Worm (Caenorhabditis elegans) whole organism, midembryonic: ENCODE data around the gene pudl-2.
"Not testable (repeated sequence)": the region's sequence is repeated elsewhere in the genome, so short reads cannot be mapped to it uniquely, and the experiment has no call there.

Experiments
- T22C8.4 ChIP-seq: fragments of 200-800 bp; sonication (Bioruptor generic); IDR thresholded peaks from 2 replicates; pipeline ENCODE4 v1.3.6; 2022; ENCODE audit warnings: missing genetic modification characterization, missing compliant biosample characterization
- cog-1 ChIP-seq: sonication (generic microtip); optimal IDR thresholded peaks from 2 replicates; lab custom pipeline; 2016; ENCODE audit warnings: missing genetic modification characterization, missing compliant biosample characterization
- flt-1 ChIP-seq: fragments of 200-800 bp; sonication (Bioruptor generic); IDR thresholded peaks from 2 replicates; pipeline ENCODE4 v1.3.6; 2022; ENCODE audit warnings: missing genetic modification characterization, missing compliant biosample characterization
- klf-2 ChIP-seq: fragments of 200-800 bp; sonication (Bioruptor generic); conservative IDR thresholded peaks from 2 replicates; pipeline ENCODE4 v1.3.6; 2022; ENCODE audit warnings: missing genetic modification reagents, missing genetic modification characterization, missing compliant biosample characterization
- med-1 ChIP-seq: sonication (generic microtip); optimal IDR thresholded peaks from 2 replicates; lab custom pipeline; 2017; ENCODE audit warnings: missing genetic modification characterization, mild to moderate bottlenecking, missing compliant biosample characterization, antibody characterized with exemption, missing genetic modification reagents; ENCODE audit not compliant: insufficient read depth
- ref-1 ChIP-seq: fragments of 200-800 bp; sonication (Bioruptor generic); conservative IDR thresholded peaks from 2 replicates; pipeline ENCODE4 v1.3.6; 2022; ENCODE audit warnings: missing genetic modification reagents, missing genetic modification characterization, missing compliant biosample characterization
- tab-1 ChIP-seq: fragments of 200-800 bp; sonication (Bioruptor generic); IDR thresholded peaks from 2 replicates; pipeline ENCODE4 v1.3.6; 2022; ENCODE audit warnings: missing genetic modification characterization, missing compliant biosample characterization
- ztf-23 ChIP-seq: fragments of 200-800 bp; sonication (Bioruptor generic); IDR thresholded peaks from 2 replicates; pipeline ENCODE4 v1.3.6; 2022; ENCODE audit warnings: missing genetic modification reagents, missing genetic modification characterization, missing compliant biosample characterization
- ztf-29 ChIP-seq: fragments of 200-800 bp; sonication (Bioruptor generic); IDR thresholded peaks from 2 replicates; pipeline ENCODE4 v1.3.6; 2022; ENCODE audit warnings: missing genetic modification reagents, missing genetic modification characterization, missing compliant biosample characterization

Gene pudl-2

ce11 chrIV:2834516-2834915 lies at the start of gene pudl-2:
pudl-2 (plus strand) TSS chrIV:2834816.
- no peak for TF ChIP-seq med-1
- TF ChIP-seq ztf-23 (GFP tag; lab: Robert Waterston, UW), result no peak
- no peak for TF ChIP-seq T22C8.4 (GFP tag; lab: Robert Waterston, UW)
- no peak for TF ChIP-seq cog-1 (tag; lab: Kevin White, UChicago)
- no peak for TF ChIP-seq klf-2 (GFP tag; lab: Robert Waterston, UW)
- TF ChIP-seq ref-1 (GFP tag; lab: Robert Waterston, UW), result no peak
- TF ChIP-seq flt-1 (GFP tag; lab: Robert Waterston, UW), result no peak
- no peak for TF ChIP-seq ztf-29 (GFP tag; lab: Robert Waterston, UW)
- TF ChIP-seq tab-1 (GFP tag; lab: Robert Waterston, UW), result no peak

DNA sequence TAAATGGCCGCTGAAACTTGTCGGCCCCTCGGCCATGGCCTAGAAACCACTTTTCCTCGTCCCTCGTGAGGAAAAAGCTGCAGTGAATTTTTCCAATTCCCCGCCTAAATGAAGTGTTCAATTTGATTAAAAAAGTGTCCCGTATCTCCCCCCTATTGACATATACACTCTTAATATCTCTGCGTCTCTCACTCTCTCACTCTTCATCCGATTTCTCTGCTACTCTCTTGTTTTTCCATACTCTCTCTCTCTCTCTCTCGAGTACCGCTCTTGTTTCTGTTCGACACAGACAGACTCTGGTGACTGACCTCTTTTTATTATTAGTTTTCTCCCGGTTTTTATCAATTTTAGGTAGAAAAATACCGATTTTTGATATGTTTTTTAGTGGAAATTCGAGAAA lies 49.6 kb upstream of the pudl-2 start:
- no peak for TF ChIP-seq ztf-23 (GFP tag; lab: Robert Waterston, UW)
- no peak for TF ChIP-seq klf-2 (GFP tag; lab: Robert Waterston, UW)
- TF ChIP-seq ref-1 (GFP tag; lab: Robert Waterston, UW), result no peak
- no peak for TF ChIP-seq med-1
- no peak for TF ChIP-seq cog-1 (tag; lab: Kevin White, UChicago)
- TF ChIP-seq flt-1 (GFP tag; lab: Robert Waterston, UW), result no peak
- no peak for TF ChIP-seq ztf-29 (GFP tag; lab: Robert Waterston, UW)
- no peak for TF ChIP-seq T22C8.4 (GFP tag; lab: Robert Waterston, UW)
- TF ChIP-seq tab-1 (GFP tag; lab: Robert Waterston, UW), result no peak

ce11 chrIV:2788389-2788788 lies 46.2 kb upstream of the pudl-2 start, which contains the start of gene atln-1:
atln-1 (plus strand) TSS chrIV:2788689.
- not testable (repeated sequence) for TF ChIP-seq cog-1 (tag; lab: Kevin White, UChicago); ztf-23 (GFP tag; lab: Robert Waterston, UW); klf-2 (GFP tag; lab: Robert Waterston, UW)

DNA sequence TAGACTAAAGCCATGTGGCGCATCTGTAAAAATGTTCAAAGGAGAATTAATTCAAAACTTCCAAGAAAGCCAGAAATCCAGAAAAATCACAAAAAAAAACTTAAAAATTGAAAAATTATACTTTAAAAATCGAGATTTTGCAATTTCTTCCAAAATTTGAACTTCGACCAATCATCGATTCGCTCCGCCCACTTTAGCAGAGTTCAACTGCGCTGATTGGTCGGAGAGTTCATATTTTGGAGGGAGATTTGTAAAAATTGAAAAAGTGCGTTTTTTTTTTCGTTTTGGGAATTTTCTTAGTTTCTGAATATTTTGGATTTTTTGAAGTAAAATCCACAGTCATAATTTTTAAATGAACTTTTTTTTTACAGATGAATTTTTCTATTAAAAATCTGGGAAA lies 40.7 kb upstream of the pudl-2 start:
- TF ChIP-seq ztf-29 (GFP tag; lab: Robert Waterston, UW) (no peak), cog-1 (tag; lab: Kevin White, UChicago) (no peak), tab-1 (GFP tag; lab: Robert Waterston, UW) (no peak), flt-1 (GFP tag; lab: Robert Waterston, UW) (no peak), klf-2 (GFP tag; lab: Robert Waterston, UW) (no peak), med-1 (no peak), T22C8.4 (GFP tag; lab: Robert Waterston, UW) (no peak), ztf-23 (GFP tag; lab: Robert Waterston, UW) (no peak)

DNA sequence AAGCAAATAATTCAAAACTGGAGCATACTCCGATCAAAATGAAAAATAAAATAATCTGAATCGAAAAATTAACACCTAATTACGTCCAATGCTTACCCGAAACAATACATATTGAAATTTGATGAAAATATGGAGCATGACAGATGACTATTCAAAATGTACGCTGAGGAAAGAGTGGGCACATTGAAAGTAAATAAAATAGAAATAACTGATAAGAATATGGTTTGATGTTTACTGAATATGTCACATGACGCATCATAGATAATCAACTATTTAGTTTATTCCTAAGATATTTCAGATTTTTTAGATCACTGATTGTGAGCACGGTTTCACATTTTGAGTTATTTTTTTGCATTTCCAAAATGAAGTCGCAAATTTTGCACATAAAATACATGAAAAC lies 36.3 kb upstream of the pudl-2 start, which contains the start of gene Y54G2A.52:
Y54G2A.52 (minus strand) TSS at position 348 of the 400 bp plus-strand sequence.
- TF ChIP-seq ztf-23 (GFP tag; lab: Robert Waterston, UW) (no peak), klf-2 (GFP tag; lab: Robert Waterston, UW) (no peak), ztf-29 (GFP tag; lab: Robert Waterston, UW) (no peak), ref-1 (GFP tag; lab: Robert Waterston, UW) (no peak), flt-1 (GFP tag; lab: Robert Waterston, UW) (no peak), cog-1 (tag; lab: Kevin White, UChicago) (no peak), tab-1 (GFP tag; lab: Robert Waterston, UW) (no peak), med-1 (no peak), T22C8.4 (GFP tag; lab: Robert Waterston, UW) (no peak)

DNA sequence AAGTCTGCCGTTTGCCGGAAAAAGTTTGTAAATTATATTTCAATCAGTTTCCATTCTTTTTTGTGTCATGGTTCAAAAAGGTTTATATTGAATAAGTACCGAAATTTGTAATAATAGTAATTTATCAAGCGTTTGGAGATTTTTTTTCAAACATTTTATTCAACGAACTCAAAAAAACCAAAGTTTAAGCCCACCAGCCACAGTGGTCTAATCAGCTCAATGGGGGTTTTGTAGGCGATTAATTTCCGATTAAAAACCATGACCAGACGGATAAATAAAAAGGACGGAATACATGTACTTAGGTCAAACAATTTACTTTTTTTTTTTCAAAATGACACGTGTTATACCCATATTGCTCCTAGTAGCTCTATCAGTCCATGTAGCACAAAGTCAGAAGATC lies 35.2 kb upstream of the pudl-2 start, which contains the start of gene Y54G2A.10:
Y54G2A.10 (plus strand) TSS at position 301 of the 400 bp plus-strand sequence.
- TF ChIP-seq ztf-23 (GFP tag; lab: Robert Waterston, UW) (no peak), flt-1 (GFP tag; lab: Robert Waterston, UW) (no peak), tab-1 (GFP tag; lab: Robert Waterston, UW) (no peak)

ce11 chrIV:2799890-2800289 lies 34.7 kb upstream of the pudl-2 start:
- TF ChIP-seq klf-2 (GFP tag; lab: Robert Waterston, UW), result no peak
- TF ChIP-seq ztf-29 (GFP tag; lab: Robert Waterston, UW), result no peak
- no peak for TF ChIP-seq tab-1 (GFP tag; lab: Robert Waterston, UW)
- no peak for TF ChIP-seq flt-1 (GFP tag; lab: Robert Waterston, UW)
- no peak for TF ChIP-seq cog-1 (tag; lab: Kevin White, UChicago)
- TF ChIP-seq ztf-23 (GFP tag; lab: Robert Waterston, UW), result no peak

- TF ChIP-seq ztf-23 (GFP tag; lab: Robert Waterston, UW) (peak; percentile 69; the same call in 1 of the 2 replicates), ztf-29 (GFP tag; lab: Robert Waterston, UW) (peak; percentile 55; the same call in 1 of the 2 replicates), tab-1 (GFP tag; lab: Robert Waterston, UW) (peak; percentile 69; the same call in 1 of the 2 replicates), T22C8.4 (GFP tag; lab: Robert Waterston, UW) (no peak), klf-2 (GFP tag; lab: Robert Waterston, UW) (no peak)
Observed at ce11 chrIV:2801004-2801403, 33.6 kb upstream of the pudl-2 start.

DNA sequence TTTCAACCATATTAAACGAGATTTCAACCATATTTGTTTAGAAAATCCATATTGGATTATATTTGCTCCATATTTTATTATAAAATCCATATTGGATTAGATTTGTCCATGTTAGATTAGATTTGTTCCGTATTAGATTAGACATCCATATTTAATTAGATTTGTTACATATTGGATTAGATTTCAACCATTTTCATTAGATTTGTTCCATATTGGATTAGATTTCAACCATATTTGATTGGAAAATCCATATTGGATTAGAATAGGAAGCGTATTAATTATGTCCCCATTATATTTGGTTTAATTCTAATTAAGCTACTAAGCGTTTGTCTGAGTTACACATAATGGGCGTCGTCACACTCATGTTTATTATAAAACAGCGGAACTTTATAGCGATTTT lies 33.1 kb upstream of the pudl-2 start, which contains the start of gene Y54G2A.44:
Y54G2A.44 (plus strand) TSS at position 301 of the 400 bp plus-strand sequence.
- not testable (repeated sequence) for TF ChIP-seq klf-2 (GFP tag; lab: Robert Waterston, UW); ztf-23 (GFP tag; lab: Robert Waterston, UW); med-1

- TF ChIP-seq ref-1 (GFP tag; lab: Robert Waterston, UW) (peak; percentile 54; the same call in 1 of the 2 replicates), flt-1 (GFP tag; lab: Robert Waterston, UW) (peak; percentile 63), ztf-23 (GFP tag; lab: Robert Waterston, UW) (peak; percentile 74; the same call in 1 of the 2 replicates), klf-2 (GFP tag; lab: Robert Waterston, UW) (peak; percentile 61; the same call in 1 of the 2 replicates), tab-1 (GFP tag; lab: Robert Waterston, UW) (peak; percentile 75; the same call in 1 of the 2 replicates), T22C8.4 (GFP tag; lab: Robert Waterston, UW) (no peak), med-1 (no peak), ztf-29 (GFP tag; lab: Robert Waterston, UW) (0 out of 2 replicates have a peak, but pooled peaks have one; percentile 14), cog-1 (tag; lab: Kevin White, UChicago) (no peak)
Observed at ce11 chrIV:2802193-2802592, 32.4 kb upstream of the pudl-2 start.
